Fruit fly (Drosophila melanogaster) whole organism, prepupa: ENCODE measurements around the gene mad2.

Experiments
- CG10669 ChIP-seq: fragments of 200-800 bp; sonication (Bioruptor generic); optimal IDR thresholded peaks from 3 replicates; lab custom pipeline; 2018; ENCODE audit warnings: missing biosample characterization, mild to moderate bottlenecking, missing genetic modification characterization, moderate library complexity
- CG11294 ChIP-seq: fragments of 200-800 bp; sonication (Bioruptor generic); IDR thresholded peaks from 2 replicates; pipeline ENCODE4 v1.3.6; 2022; ENCODE audit warnings: missing biosample characterization, missing genetic modification characterization
- CG11762 ChIP-seq: fragments of 200-800 bp; sonication (Bioruptor generic); optimal IDR thresholded peaks from 3 replicates; lab custom pipeline; 2016; ENCODE audit warnings: missing biosample characterization, missing genetic modification characterization; ENCODE audit not compliant: insufficient read depth
- CG11902 ChIP-seq: fragments of 200-800 bp; sonication (Bioruptor generic); optimal IDR thresholded peaks from 3 replicates; lab custom pipeline; 2016; ENCODE audit warnings: missing biosample characterization, missing genetic modification characterization
- CG15336 ChIP-seq: fragments of 200-800 bp; sonication (Bioruptor generic); IDR thresholded peaks from 2 replicates; pipeline ENCODE4 v1.3.6; 2022; ENCODE audit warnings: missing biosample characterization, missing genetic modification characterization
- CG1621 ChIP-seq: fragments of 200-800 bp; sonication (Bioruptor generic); optimal IDR thresholded peaks from 3 replicates; lab custom pipeline; 2018; ENCODE audit warnings: missing biosample characterization, mild to moderate bottlenecking, missing genetic modification characterization
- CG16779 ChIP-seq: fragments of 200-800 bp; sonication (Bioruptor generic); optimal IDR thresholded peaks from 3 replicates; lab custom pipeline; 2017; ENCODE audit warnings: missing biosample characterization, mild to moderate bottlenecking, missing genetic modification characterization
- CG3032 ChIP-seq: fragments of 200-800 bp; optimal IDR thresholded peaks from 2 replicates; lab custom pipeline; 2019; ENCODE audit warnings: missing biosample characterization, mild to moderate bottlenecking, missing genetic modification characterization, moderate library complexity
- CG31627 ChIP-seq: fragments of 200-800 bp; sonication (Bioruptor generic); optimal IDR thresholded peaks from 3 replicates; lab custom pipeline; 2016; ENCODE audit warnings: missing biosample characterization, missing genetic modification characterization
- CG32006 ChIP-seq: fragments of 200-800 bp; sonication (Bioruptor generic); optimal IDR thresholded peaks from 3 replicates; lab custom pipeline; 2017; ENCODE audit warnings: missing biosample characterization, mild to moderate bottlenecking, missing genetic modification characterization
- CG34406 ChIP-seq: fragments of 200-800 bp; sonication (Bioruptor generic); optimal IDR thresholded peaks from 3 replicates; lab custom pipeline; 2016; ENCODE audit warnings: missing biosample characterization, missing genetic modification characterization
- CG3919 ChIP-seq: fragments of 200-800 bp; sonication (Bioruptor generic); optimal IDR thresholded peaks from 3 replicates; lab custom pipeline; 2016; ENCODE audit warnings: missing biosample characterization, missing genetic modification characterization
- CG6276 ChIP-seq: fragments of 200-800 bp; sonication (Bioruptor generic); optimal IDR thresholded peaks from 2 replicates; lab custom pipeline; 2017; ENCODE audit warnings: missing biosample characterization, mild to moderate bottlenecking, missing genetic modification characterization
- CG6792 ChIP-seq: fragments of 200-800 bp; sonication (Bioruptor generic); optimal IDR thresholded peaks from 3 replicates; lab custom pipeline; 2016; ENCODE audit warnings: missing biosample characterization, missing genetic modification characterization
- CG6808 ChIP-seq: fragments of 200-800 bp; sonication (Bioruptor generic); optimal IDR thresholded peaks from 3 replicates; lab custom pipeline; 2017; ENCODE audit warnings: missing biosample characterization, missing genetic modification characterization, mild to moderate bottlenecking, moderate library complexity, missing genetic modification reagents
- CG6854 ChIP-seq: fragments of 200-800 bp; sonication (Bioruptor generic); optimal IDR thresholded peaks from 2 replicates; lab custom pipeline; 2017; ENCODE audit warnings: missing biosample characterization, mild to moderate bottlenecking, missing genetic modification characterization
- CG7368 ChIP-seq: fragments of 200-800 bp; sonication (Bioruptor generic); optimal IDR thresholded peaks from 3 replicates; lab custom pipeline; 2016; ENCODE audit warnings: missing biosample characterization, missing genetic modification characterization
- CG8632 ChIP-seq: fragments of 200-800 bp; sonication (Bioruptor generic); optimal IDR thresholded peaks from 3 replicates; lab custom pipeline; 2016; ENCODE audit warnings: missing biosample characterization, missing genetic modification characterization
- CG9139 ChIP-seq: fragments of 200-800 bp; sonication (Bioruptor generic); optimal IDR thresholded peaks from 3 replicates; lab custom pipeline; 2017; ENCODE audit warnings: missing biosample characterization, mild to moderate bottlenecking, missing genetic modification characterization
- Eip75B ChIP-seq: fragments of 200-800 bp; sonication (Bioruptor generic); optimal IDR thresholded peaks from 3 replicates; lab custom pipeline; 2016; ENCODE audit warnings: missing biosample characterization, missing genetic modification characterization
- Eip78C ChIP-seq: fragments of 200-800 bp; sonication (Bioruptor generic); peaks from one replicate; lab custom pipeline; 2016; ENCODE audit warnings: missing biosample characterization, missing genetic modification characterization
- Eip93F ChIP-seq: fragments of 200-800 bp; sonication (Bioruptor generic); optimal IDR thresholded peaks from 2 replicates; lab custom pipeline; 2016; ENCODE audit warnings: missing biosample characterization, mild to moderate bottlenecking, missing genetic modification characterization
- Ets21C ChIP-seq: fragments of 200-800 bp; sonication (Bioruptor generic); optimal IDR thresholded peaks from 3 replicates; lab custom pipeline; 2016; ENCODE audit warnings: missing biosample characterization, missing genetic modification characterization
- Hr38 ChIP-seq: sonication (Bioruptor generic); optimal IDR thresholded peaks from 2 replicates; lab custom pipeline; 2016; ENCODE audit warnings: missing biosample characterization, missing genetic modification characterization
- Lpt ChIP-seq: fragments of 200-800 bp; sonication (Bioruptor generic); optimal IDR thresholded peaks from 3 replicates; lab custom pipeline; 2016; ENCODE audit warnings: missing biosample characterization, missing genetic modification characterization
- OdsH ChIP-seq: fragments of 200-800 bp; sonication (Bioruptor generic); optimal IDR thresholded peaks from 3 replicates; lab custom pipeline; 2016; ENCODE audit warnings: missing biosample characterization, missing genetic modification characterization
- Smox ChIP-seq: fragments of 200-800 bp; sonication (Bioruptor generic); optimal IDR thresholded peaks from 3 replicates; lab custom pipeline; 2016; ENCODE audit warnings: missing biosample characterization, missing genetic modification characterization
- Sox102F ChIP-seq: fragments of 200-800 bp; sonication (Bioruptor generic); optimal IDR thresholded peaks from 2 replicates; lab custom pipeline; 2016; ENCODE audit warnings: missing biosample characterization, mild to moderate bottlenecking, missing genetic modification characterization
- cyc ChIP-seq: fragments of 200-800 bp; sonication (Bioruptor generic); optimal IDR thresholded peaks from 3 replicates; lab custom pipeline; 2016; ENCODE audit warnings: missing biosample characterization, missing genetic modification characterization
- dac ChIP-seq: fragments of 200-800 bp; sonication (Bioruptor generic); optimal IDR thresholded peaks from 2 replicates; lab custom pipeline; 2017; ENCODE audit warnings: missing biosample characterization, mild to moderate bottlenecking, missing genetic modification characterization
- dsx ChIP-seq: fragments of 200-800 bp; optimal IDR thresholded peaks from 3 replicates; lab custom pipeline; 2019; ENCODE audit warnings: missing biosample characterization, mild to moderate bottlenecking, missing genetic modification characterization, moderate library complexity; ENCODE audit not compliant: poor library complexity, severe bottlenecking
- eg ChIP-seq: fragments of 200-800 bp; sonication (Bioruptor generic); IDR thresholded peaks from 3 replicates; pipeline ENCODE4 v1.3.6; 2022; ENCODE audit warnings: missing biosample characterization, missing genetic modification characterization
- esn ChIP-seq: fragments of 200-800 bp; sonication (Bioruptor generic); optimal IDR thresholded peaks from 2 replicates; lab custom pipeline; 2016; ENCODE audit warnings: missing biosample characterization, mild to moderate bottlenecking, missing genetic modification characterization, moderate library complexity
- fd59A ChIP-seq: fragments of 200-800 bp; sonication (Bioruptor generic); optimal IDR thresholded peaks from 2 replicates; lab custom pipeline; 2017; ENCODE audit warnings: missing biosample characterization, mild to moderate bottlenecking, missing genetic modification characterization, missing genetic modification reagents
- fd85E ChIP-seq: fragments of 200-800 bp; sonication (Bioruptor generic); optimal IDR thresholded peaks from 3 replicates; lab custom pipeline; 2016; ENCODE audit warnings: missing biosample characterization, missing genetic modification characterization
- fkh ChIP-seq: fragments of 200-800 bp; sonication (Bioruptor generic); optimal IDR thresholded peaks from 3 replicates; lab custom pipeline; 2017; ENCODE audit warnings: missing biosample characterization, mild to moderate bottlenecking, missing genetic modification characterization, moderate library complexity
- lz ChIP-seq: fragments of 200-800 bp; sonication (Bioruptor generic); optimal IDR thresholded peaks from 3 replicates; lab custom pipeline; 2016; ENCODE audit warnings: missing biosample characterization, missing genetic modification characterization
- net ChIP-seq: fragments of 200-800 bp; sonication (Bioruptor generic); optimal IDR thresholded peaks from 3 replicates; lab custom pipeline; 2016; ENCODE audit warnings: missing biosample characterization, missing genetic modification characterization
- salr ChIP-seq, 2 experiments: fragments of 200-800 bp; sonication (Bioruptor generic); optimal IDR thresholded peaks; 3 replicates each; lab custom pipeline; 2016 to 2018; ENCODE audit warnings: missing biosample characterization in 2 of 2, missing genetic modification characterization in 2 of 2, mild to moderate bottlenecking in 1 of 2
- spab ChIP-seq: fragments of 200-800 bp; sonication (Bioruptor generic); optimal IDR thresholded peaks from 2 replicates; lab custom pipeline; 2017; ENCODE audit warnings: missing biosample characterization, mild to moderate bottlenecking, missing genetic modification characterization, missing genetic modification reagents
- ss ChIP-seq, 2 experiments: fragments of 200-800 bp; sonication (Bioruptor generic); optimal IDR thresholded peaks; 2 replicates in 1 of 2; 3 replicates in 1 of 2; lab custom pipeline; 2017 to 2018; ENCODE audit warnings: mild to moderate bottlenecking in 2 of 2, missing biosample characterization in 2 of 2, missing genetic modification characterization in 2 of 2, moderate library complexity in 1 of 2
- svp ChIP-seq: fragments of 200-800 bp; sonication (Bioruptor generic); peaks from one replicate; lab custom pipeline; 2016; ENCODE audit warnings: missing biosample characterization, missing genetic modification characterization
- topi ChIP-seq: fragments of 200-800 bp; sonication (Bioruptor generic); optimal IDR thresholded peaks from 3 replicates; lab custom pipeline; 2016; ENCODE audit warnings: missing biosample characterization, missing genetic modification characterization
- vri ChIP-seq: fragments of 200-800 bp; sonication (Bioruptor generic); optimal IDR thresholded peaks from 3 replicates; lab custom pipeline; 2016; ENCODE audit warnings: missing biosample characterization, mild to moderate bottlenecking, missing genetic modification characterization

Gene mad2

dm6 chr3L:5823763-5824445 lies 11.0 kb upstream of the mad2 start (continued):
- TF ChIP-seq Ets21C: no peak
- peak; percentile 11 for TF ChIP-seq Eip75B (GFP tag; lab: Kevin White, UChicago)
- no peak for TF ChIP-seq Sox102F (GFP tag; lab: Kevin White, UChicago)
- peak; percentile 15 for TF ChIP-seq CG1621 (tag; lab: Kevin White, UChicago)
- TF ChIP-seq CG31627 (GFP tag; lab: Kevin White, UChicago): no peak
- no peak for TF ChIP-seq CG11902 (GFP tag; lab: Kevin White, UChicago)
- TF ChIP-seq fkh (GFP tag; lab: Kevin White, UChicago): peak; percentile 97
- no peak for TF ChIP-seq CG3032 (tag; lab: Kevin White, UChicago)
- TF ChIP-seq CG11294 (GFP tag; lab: Robert Waterston, UW): no peak
- TF ChIP-seq CG32006 (GFP tag; lab: Kevin White, UChicago): no peak
- no peak for TF ChIP-seq Smox
- no peak for TF ChIP-seq eg (GFP tag; lab: Robert Waterston, UW)
- peak; percentile 9 for TF ChIP-seq lz
- no peak for TF ChIP-seq fd85E (GFP tag; lab: Kevin White, UChicago)
- TF ChIP-seq CG6792 (GFP tag; lab: Kevin White, UChicago): peak; percentile 1
- TF ChIP-seq Eip93F (GFP tag; lab: Kevin White, UChicago): no peak

dm6 chr3L:5821506-5821905 lies 8.6 kb upstream of the mad2 start:
- TF ChIP-seq vri (peak; percentile 1), dac (GFP tag; lab: Kevin White, UChicago) (no peak), CG3032 (tag; lab: Kevin White, UChicago) (peak; percentile 1), topi (GFP tag; lab: Kevin White, UChicago) (peak; percentile 4), CG9139 (GFP tag; lab: Kevin White, UChicago) (peak; percentile 29), net (GFP tag; lab: Kevin White, UChicago) (peak; percentile 9), CG6854 (peak; percentile 7), CG7368 (GFP tag; lab: Kevin White, UChicago) (peak; percentile 38), CG16779 (tag; lab: Kevin White, UChicago) (peak; percentile 21), CG15336 (GFP tag; lab: Robert Waterston, UW) (0 out of 2 replicates have a peak, but pooled peaks have one; percentile 18), CG10669 (GFP tag; lab: Kevin White, UChicago) (peak; percentile 43), CG3919 (GFP tag; lab: Kevin White, UChicago) (peak; percentile 30), Hr38 (GFP tag; lab: Kevin White, UChicago) (no peak), CG6792 (GFP tag; lab: Kevin White, UChicago) (peak; percentile 8), CG11762 (GFP tag; lab: Kevin White, UChicago) (peak; percentile 3), CG11294 (GFP tag; lab: Robert Waterston, UW) (no peak), CG11902 (GFP tag; lab: Kevin White, UChicago) (no peak), cyc (GFP tag; lab: Kevin White, UChicago) (no peak), Eip78C (GFP tag; lab: Kevin White, UChicago) (peak; percentile 86), Eip93F (GFP tag; lab: Kevin White, UChicago) (no peak), CG6808 (GFP tag; lab: Kevin White, UChicago) (peak; percentile 37), eg (GFP tag; lab: Robert Waterston, UW) (0 out of 3 replicates have a peak, but pooled peaks have one; percentile 38), CG6276 (peak; percentile 5), fkh (GFP tag; lab: Kevin White, UChicago) (peak; percentile 55), CG8632 (GFP tag; lab: Kevin White, UChicago) (peak; percentile 29), ss (GFP tag; optimal IDR thresholded peaks at IDR 0.05; lab: Kevin White, UChicago) (peak; percentile 8 to 64), OdsH (GFP tag; lab: Kevin White, UChicago) (no peak), salr (GFP tag; optimal IDR thresholded peaks at IDR 0.05; lab: Kevin White, UChicago) (peak in 1 of 2 experiments; percentile 16), CG1621 (tag; lab: Kevin White, UChicago) (peak; percentile 36), CG34406 (peak; percentile 27), Lpt (GFP tag; lab: Kevin White, UChicago) (no peak), CG31627 (GFP tag; lab: Kevin White, UChicago) (no peak), svp (GFP tag; lab: Kevin White, UChicago) (peak; percentile 35), fd59A (GFP tag; lab: Kevin White, UChicago) (peak; percentile 23), esn (GFP tag; lab: Kevin White, UChicago) (peak; percentile 19), dsx (no peak), spab (GFP tag; lab: Kevin White, UChicago) (peak; percentile 39)
- TF ChIP-seq, all 60 proteins: peak for 27
